Worm (Caenorhabditis elegans): ENCODE results near the gene dpy-2.

ce11 chrII:6665908-6666307 lies 48.2 kb upstream of the dpy-2 start:
- no peak for TF ChIP-seq him-1 (tag; optimal IDR thresholded peaks at IDR 0.05)
- no peak for TF ChIP-seq W03F9.2 (tag; optimal IDR thresholded peaks at IDR 0.05)
